Fruit fly (Drosophila melanogaster) whole organism, embryonic: ENCODE data around the gene CG5262.

ENCODE experiments used
- CG11093 ChIP-seq: fragments of 200-800 bp; sonication (Bioruptor generic); IDR thresholded peaks from 3 replicates; pipeline ENCODE4 v1.3.6; 2022; ENCODE audit warnings: missing biosample characterization, missing genetic modification characterization
- CG11456 ChIP-seq: fragments of 200-800 bp; sonication (Bioruptor generic); IDR thresholded peaks from 3 replicates; pipeline ENCODE4 v1.3.6; 2022; ENCODE audit warnings: missing biosample characterization, missing genetic modification characterization
- caup ChIP-seq: fragments of 200-800 bp; sonication (Bioruptor generic); optimal IDR thresholded peaks from 3 replicates; lab custom pipeline; 2017; ENCODE audit warnings: missing biosample characterization, mild to moderate bottlenecking, missing genetic modification characterization, moderate library complexity; ENCODE audit not compliant: severe bottlenecking
- gsb ChIP-seq: fragments of 200-800 bp; sonication (Bioruptor generic); IDR thresholded peaks from 2 replicates; pipeline ENCODE4 v1.3.6; 2022; ENCODE audit warnings: missing biosample characterization, missing genetic modification characterization

dm6 chr3L:20413304-20413703 lies 17.0 kb downstream of the CG5262 start, which contains the start of gene zye:
- TF ChIP-seq gsb (GFP tag; lab: Robert Waterston, UW): no peak
- no peak for TF ChIP-seq caup (GFP tag; lab: Kevin White, UChicago)
- no peak for TF ChIP-seq CG11093
- no peak for TF ChIP-seq CG11456
